Worm (Caenorhabditis elegans): ENCODE measurements around the gene F45E6.1.

F45E6.1 gene

ce11 chrX:12523071-12523483 lies 45.8 kb upstream of the F45E6.1 start (continued):
- TF ChIP-seq F16B12.6 (tag; optimal IDR thresholded peaks at IDR 0.05) (no peak), ceh-90 (tag; optimal IDR thresholded peaks at IDR 0.05) (no peak), nhr-84 (tag; optimal IDR thresholded peaks at IDR 0.05) (no peak), ces-1 (GFP tag; optimal IDR thresholded peaks at IDR 0.05) (no peak), egl-27 (tag; optimal IDR thresholded peaks at IDR 0.05) (peak in 1 of 2 experiments; percentile 52), nhr-85 (tag) (peak; percentile 99), dpl-1 (GFP tag; optimal IDR thresholded peaks at IDR 0.05) (peak; percentile 14 to 32 (median 17)), efl-3 (GFP tag; optimal IDR thresholded peaks at IDR 0.05) (no peak), dsc-1 (tag; optimal IDR thresholded peaks at IDR 0.05) (no peak), lin-35 (GFP tag; optimal IDR thresholded peaks at IDR 0.05) (peak in 1 of 2 experiments; percentile 82), elt-2 (tag; optimal IDR thresholded peaks at IDR 0.05) (no peak), nhr-77 (tag; optimal IDR thresholded peaks at IDR 0.05) (peak; percentile 28), efl-1 (optimal IDR thresholded peaks at IDR 0.05) (peak in 1 of 2 experiments; percentile 18), efl-1 (GFP tag; optimal IDR thresholded peaks at IDR 0.05 in 1 of 2) (peak in 1 of 2 experiments; percentile 92), mef-2 (tag; optimal IDR thresholded peaks at IDR 0.05) (no peak), ceh-88 (GFP tag; IDR thresholded peaks at IDR 0.05) (peak; percentile 45), nhr-237 (tag; optimal IDR thresholded peaks at IDR 0.05) (no peak), egl-13 (tag; optimal IDR thresholded peaks at IDR 0.05) (no peak), unc-62 (GFP tag; optimal IDR thresholded peaks at IDR 0.05) (no peak), zip-4 (GFP tag; optimal IDR thresholded peaks at IDR 0.05) (no peak), xbp-1 (tag; optimal IDR thresholded peaks at IDR 0.05) (peak; percentile 41), skn-1 (tag; optimal IDR thresholded peaks at IDR 0.05) (peak; percentile 34), elt-3 (tag; optimal IDR thresholded peaks at IDR 0.05) (peak; percentile 38 to 99 (median 76)), unc-130 (tag; optimal IDR thresholded peaks at IDR 0.05) (peak; percentile 86), ama-1 (optimal IDR thresholded peaks at IDR 0.05) (no peak), ztf-11 (tag; optimal IDR thresholded peaks at IDR 0.05) (no peak), rnt-1 (tag; optimal IDR thresholded peaks at IDR 0.05) (peak; percentile 61), fkh-8 (tag; optimal IDR thresholded peaks at IDR 0.05) (no peak), lin-15B (tag; optimal IDR thresholded peaks at IDR 0.05) (no peak), ets-5 (GFP tag; IDR thresholded peaks at IDR 0.05) (no peak), nhr-11 (tag; optimal IDR thresholded peaks at IDR 0.05) (peak; percentile 15), nhr-47 (tag; optimal IDR thresholded peaks at IDR 0.05) (peak; percentile 68), pag-3 (tag; optimal IDR thresholded peaks at IDR 0.05; ENCODE audit: borderline replicate concordance, insufficient read depth) (peak; percentile 45), fkh-10 (GFP tag; optimal IDR thresholded peaks at IDR 0.05) (no peak), ceh-63 (GFP tag; optimal IDR thresholded peaks at IDR 0.05) (no peak), hlh-4 (tag; optimal IDR thresholded peaks at IDR 0.05) (no peak), Y116A8C.19 (tag; optimal IDR thresholded peaks at IDR 0.05; ENCODE audit: borderline replicate concordance) (no peak), nhr-12 (tag; optimal IDR thresholded peaks at IDR 0.05) (no peak), tbx-2 (tag; optimal IDR thresholded peaks at IDR 0.05) (peak; percentile 84), unc-30 (tag; optimal IDR thresholded peaks at IDR 0.05) (no peak), nhr-90 (tag; optimal IDR thresholded peaks at IDR 0.05; ENCODE audit: poor library complexity) (peak; percentile 89), nhr-71 (tag; optimal IDR thresholded peaks at IDR 0.05) (peak; percentile 94), hpl-2 (GFP tag; optimal IDR thresholded peaks at IDR 0.05) (no peak), unc-98 (GFP tag; IDR thresholded peaks at IDR 0.05) (no peak), snu-23 (GFP tag; optimal IDR thresholded peaks at IDR 0.05) (peak; percentile 92), tlp-1 (tag; optimal IDR thresholded peaks at IDR 0.05) (no peak), aha-1 (tag; optimal IDR thresholded peaks at IDR 0.05) (no peak), lin-14 (GFP tag; optimal IDR thresholded peaks at IDR 0.05) (peak; percentile 91), nhr-20 (tag; optimal IDR thresholded peaks at IDR 0.05) (peak; percentile 99), C34B4.2 (tag; optimal IDR thresholded peaks at IDR 0.05) (no peak), grh-1 (GFP tag; IDR thresholded peaks at IDR 0.05) (peak; percentile 72), sox-4 (tag; optimal IDR thresholded peaks at IDR 0.05) (no peak), lin-39 (tag; optimal IDR thresholded peaks at IDR 0.05) (peak; percentile 2)

All from whole organism, L1 larva.